Worm (Caenorhabditis elegans) whole organism, midembryonic: Measurements from ENCODE around the gene nep-12.

Experiments
- T22C8.4 ChIP-seq: fragments of 200-800 bp; sonication (Bioruptor generic); IDR thresholded peaks from 2 replicates; pipeline ENCODE4 v1.3.6; 2022; ENCODE audit warnings: missing genetic modification characterization, missing compliant biosample characterization
- flt-1 ChIP-seq: fragments of 200-800 bp; sonication (Bioruptor generic); IDR thresholded peaks from 2 replicates; pipeline ENCODE4 v1.3.6; 2022; ENCODE audit warnings: missing genetic modification characterization, missing compliant biosample characterization
- med-1 ChIP-seq: sonication (generic microtip); optimal IDR thresholded peaks from 2 replicates; lab custom pipeline; 2017; ENCODE audit warnings: missing genetic modification characterization, mild to moderate bottlenecking, missing compliant biosample characterization, antibody characterized with exemption, missing genetic modification reagents; ENCODE audit not compliant: insufficient read depth

ce11 chrII:4805799-4806198 is 21.5 kb upstream of the nep-12 start:
- TF ChIP-seq flt-1 = no peak
- TF ChIP-seq T22C8.4 (GFP tag; lab: Robert Waterston, UW) = no peak
- TF ChIP-seq med-1 (GFP tag; lab: Kevin White, UChicago) = no peak
